Worm (Caenorhabditis elegans) whole organism, L4 larva: ENCODE results near the gene srx-46.

Experiments
- D1046.2 ChIP-seq: fragments of 200-800 bp; sonication (Bioruptor generic); IDR thresholded peaks from 2 replicates; pipeline ENCODE4 v1.3.6; 2022; ENCODE audit warnings: missing genetic modification characterization, missing compliant biosample characterization
- F10B5.3 ChIP-seq: sonication (generic microtip); optimal IDR thresholded peaks from 2 replicates; lab custom pipeline; 2016; ENCODE audit warnings: mild to moderate bottlenecking, missing genetic modification characterization, missing compliant biosample characterization
- T26A8.4 ChIP-seq: fragments of 200-800 bp; sonication (Bioruptor generic); IDR thresholded peaks from 2 replicates; pipeline ENCODE4 v1.3.6; 2022; ENCODE audit warnings: missing genetic modification characterization, missing compliant biosample characterization
- Y48G9A.11 ChIP-seq: fragments of 200-800 bp; sonication (Bioruptor generic); IDR thresholded peaks from 2 replicates; pipeline ENCODE4 v1.3.6; 2022; ENCODE audit warnings: missing genetic modification reagents, missing genetic modification characterization, missing compliant biosample characterization
- Y5F2A.4 ChIP-seq: fragments of 200-800 bp; sonication (Bioruptor generic); optimal IDR thresholded peaks from 2 replicates; lab custom pipeline; 2018; ENCODE audit warnings: mild to moderate bottlenecking, missing genetic modification characterization, missing compliant biosample characterization
- Y75B8A.6 ChIP-seq: fragments of 200-800 bp; sonication (Bioruptor generic); IDR thresholded peaks from 2 replicates; pipeline ENCODE4 v1.3.6; 2022; ENCODE audit warnings: missing genetic modification reagents, missing genetic modification characterization, missing compliant biosample characterization
- ceh-44 ChIP-seq: fragments of 200-800 bp; sonication (Bioruptor generic); IDR thresholded peaks from 2 replicates; pipeline ENCODE4 v1.3.6; 2022; ENCODE audit warnings: missing genetic modification reagents, missing genetic modification characterization, missing compliant biosample characterization
- ceh-82 ChIP-seq: sonication (generic microtip); optimal IDR thresholded peaks from 2 replicates; lab custom pipeline; 2017; ENCODE audit warnings: missing biosample characterization, missing genetic modification characterization
- ces-1 ChIP-seq: fragments of 150-350 bp; sonication (generic microtip); optimal IDR thresholded peaks from 4 replicates; lab custom pipeline; 2014; ENCODE audit warnings: missing biosample characterization, missing genetic modification reagents, missing genetic modification characterization
- ctbp-1 ChIP-seq: fragments of 200-800 bp; sonication (Bioruptor generic); IDR thresholded peaks from 2 replicates; pipeline ENCODE4 v1.3.6; 2022; ENCODE audit warnings: missing genetic modification reagents, missing genetic modification characterization, missing compliant biosample characterization
- daf-16 ChIP-seq, 3 experiments: sonication (generic microtip); optimal IDR thresholded peaks; 2 replicates each; lab custom pipeline; 2016 to 2017; ENCODE audit warnings: missing genetic modification characterization in 3 of 3, missing genetic modification reagents in 3 of 3, mild to moderate bottlenecking in 2 of 3, missing compliant biosample characterization in 2 of 3, missing biosample characterization in 1 of 3, moderate library complexity in 1 of 3
- daf-19 ChIP-seq: fragments of 200-800 bp; sonication (Bioruptor generic); conservative IDR thresholded peaks from 2 replicates; pipeline ENCODE4 v1.3.6; 2022; ENCODE audit warnings: missing genetic modification characterization, missing compliant biosample characterization
- dmd-8 ChIP-seq: fragments of 200-800 bp; sonication (Bioruptor generic); IDR thresholded peaks from 2 replicates; pipeline ENCODE4 v1.3.6; 2022; ENCODE audit warnings: missing genetic modification characterization, missing compliant biosample characterization
- dpl-1 ChIP-seq: fragments of 150-350 bp; optimal IDR thresholded peaks from 2 replicates; lab custom pipeline; 2014; ENCODE audit warnings: missing biosample characterization, missing genetic modification reagents, missing genetic modification characterization
- duxl-1 ChIP-seq: sonication (generic microtip); optimal IDR thresholded peaks from 2 replicates; lab custom pipeline; 2016; ENCODE audit warnings: mild to moderate bottlenecking, missing genetic modification characterization, moderate library complexity, missing compliant biosample characterization; ENCODE audit not compliant: poor library complexity
- dve-1 ChIP-seq: sonication (generic microtip); optimal IDR thresholded peaks from 2 replicates; lab custom pipeline; 2017; ENCODE audit warnings: antibody characterized with exemption, mild to moderate bottlenecking, missing genetic modification characterization, missing compliant biosample characterization; ENCODE audit not compliant: insufficient read depth
- fkh-10 ChIP-seq: fragments of 150-350 bp; optimal IDR thresholded peaks from 2 replicates; lab custom pipeline; 2014; ENCODE audit warnings: missing biosample characterization, missing genetic modification reagents, missing genetic modification characterization
- gei-8 ChIP-seq: fragments of 200-800 bp; sonication (Bioruptor generic); optimal IDR thresholded peaks from 2 replicates; lab custom pipeline; 2018; ENCODE audit warnings: mild to moderate bottlenecking, missing genetic modification characterization, missing compliant biosample characterization
- hif-1 ChIP-seq, 2 experiments: sonication (generic microtip); optimal IDR thresholded peaks; 2 replicates each; lab custom pipeline; 2016 to 2017; ENCODE audit warnings: missing compliant biosample characterization in 2 of 2, missing genetic modification characterization in 2 of 2, missing genetic modification reagents in 2 of 2, missing genotype in 2 of 2, mild to moderate bottlenecking in 1 of 2
- hmg-1.1 ChIP-seq: fragments of 200-800 bp; sonication (Bioruptor generic); IDR thresholded peaks from 2 replicates; pipeline ENCODE4 v1.3.6; 2022; ENCODE audit warnings: missing genetic modification reagents, missing genetic modification characterization, missing compliant biosample characterization
- lin-1 ChIP-seq: fragments of 200-800 bp; sonication (Bioruptor generic); IDR thresholded peaks from 2 replicates; pipeline ENCODE4 v1.3.6; 2022; ENCODE audit warnings: missing genetic modification reagents, missing genetic modification characterization, missing compliant biosample characterization
- lin-13 ChIP-seq: fragments of 150-350 bp; optimal IDR thresholded peaks from 2 replicates; lab custom pipeline; 2014; ENCODE audit warnings: missing biosample characterization, missing genetic modification reagents, missing genetic modification characterization
- lir-3 ChIP-seq: sonication (generic microtip); optimal IDR thresholded peaks from 2 replicates; lab custom pipeline; 2016; ENCODE audit warnings: mild to moderate bottlenecking, missing genetic modification characterization, missing compliant biosample characterization
- mdt-29 ChIP-seq: fragments of 200-800 bp; sonication (Bioruptor generic); IDR thresholded peaks from 2 replicates; pipeline ENCODE4 v1.3.6; 2022; ENCODE audit warnings: missing genetic modification reagents, missing genetic modification characterization, missing compliant biosample characterization
- mep-1 ChIP-seq: fragments of 150-350 bp; sonication (generic microtip); optimal IDR thresholded peaks from 3 replicates; lab custom pipeline; 2014; ENCODE audit warnings: missing biosample characterization, missing genetic modification characterization
- mes-2 ChIP-seq: sonication (generic microtip); optimal IDR thresholded peaks from 2 replicates; lab custom pipeline; 2016; ENCODE audit warnings: missing genotype, mild to moderate bottlenecking, missing genetic modification characterization, missing compliant biosample characterization; ENCODE audit not compliant: poor library complexity, severe bottlenecking
- mxl-2 ChIP-seq: fragments of 200-800 bp; sonication (Bioruptor generic); conservative IDR thresholded peaks from 2 replicates; pipeline ENCODE4 v1.3.6; 2022; ENCODE audit warnings: missing genetic modification reagents, missing genetic modification characterization, missing compliant biosample characterization
- mxl-3 ChIP-seq: fragments of 200-800 bp; sonication (Bioruptor generic); optimal IDR thresholded peaks from 2 replicates; lab custom pipeline; 2018; ENCODE audit warnings: mild to moderate bottlenecking, missing genetic modification characterization, missing compliant biosample characterization
- nhr-237 ChIP-seq: sonication (generic microtip); optimal IDR thresholded peaks from 2 replicates; lab custom pipeline; 2017; ENCODE audit warnings: missing biosample characterization, missing genetic modification characterization
- nhr-42 ChIP-seq: fragments of 200-800 bp; sonication (Bioruptor generic); IDR thresholded peaks from 2 replicates; pipeline ENCODE4 v1.3.6; 2022; ENCODE audit warnings: missing genetic modification characterization, missing compliant biosample characterization
- nhr-76 ChIP-seq: fragments of 150-350 bp; optimal IDR thresholded peaks from 2 replicates; lab custom pipeline; 2014; ENCODE audit warnings: missing biosample characterization, missing genetic modification characterization
- pqm-1 ChIP-seq: sonication (generic microtip); optimal IDR thresholded peaks from 2 replicates; lab custom pipeline; 2017; ENCODE audit warnings: missing biosample characterization, missing genetic modification characterization
- sdz-12 ChIP-seq: fragments of 200-800 bp; sonication (Bioruptor generic); optimal IDR thresholded peaks from 2 replicates; lab custom pipeline; 2018; ENCODE audit warnings: mild to moderate bottlenecking, missing genetic modification characterization, missing compliant biosample characterization
- tra-1 ChIP-seq: fragments of 200-800 bp; sonication (Bioruptor generic); IDR thresholded peaks from 2 replicates; pipeline ENCODE4 v1.3.6; 2022; ENCODE audit warnings: missing genetic modification reagents, missing genetic modification characterization, missing compliant biosample characterization
- unc-39 ChIP-seq: sonication (generic microtip); optimal IDR thresholded peaks from 2 replicates; lab custom pipeline; 2017; ENCODE audit warnings: missing biosample characterization, missing genetic modification characterization
- unc-62 ChIP-seq, 3 experiments: fragments of 150-350 bp in 1 of 3; sonication (generic microtip); optimal IDR thresholded peaks in 2 of 3; peaks in 1 of 3; 1 replicate in 1 of 3; 2 replicates in 2 of 3; lab custom pipeline; 2014 to 2017; ENCODE audit warnings: missing biosample characterization in 3 of 3, missing genetic modification characterization in 3 of 3, missing genetic modification reagents in 3 of 3, missing genotype in 1 of 3
- zag-1 ChIP-seq: fragments of 150-350 bp; optimal IDR thresholded peaks from 2 replicates; lab custom pipeline; 2014; ENCODE audit warnings: missing biosample characterization, missing genetic modification characterization
- zip-11 ChIP-seq: fragments of 200-800 bp; sonication (Bioruptor generic); IDR thresholded peaks from 2 replicates; pipeline ENCODE4 v1.3.6; 2022; ENCODE audit warnings: missing genetic modification characterization, missing compliant biosample characterization
- ztf-7 ChIP-seq: fragments of 150-350 bp; optimal IDR thresholded peaks from 2 replicates; lab custom pipeline; 2014; ENCODE audit warnings: missing biosample characterization, missing genetic modification characterization

srx-46 gene

DNA sequence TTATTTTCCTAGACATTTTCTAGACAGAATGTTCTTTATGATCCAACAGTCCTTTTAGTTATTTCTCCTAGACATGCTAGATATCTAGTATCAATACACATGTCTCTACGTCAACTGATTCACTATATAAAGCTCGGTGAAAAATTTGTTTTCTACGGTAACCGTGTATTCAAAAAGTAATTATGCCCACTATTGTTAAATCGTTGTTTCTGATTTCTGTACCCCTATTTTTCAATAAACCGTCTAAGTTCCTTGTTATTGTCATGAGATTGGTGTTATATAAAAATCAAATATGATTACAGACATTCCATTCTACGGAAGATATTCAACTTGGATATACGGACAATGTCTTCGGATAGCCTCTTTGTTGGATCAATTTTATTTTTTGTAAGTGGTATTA is at the start of gene srx-46:
TSS of gene srx-46 (plus strand) at position 301 of the 400 bp plus-strand sequence.
- TF ChIP-seq sdz-12, result no peak
- TF ChIP-seq zag-1 (tag; lab: Kevin White, UChicago), result no peak
- no peak for TF ChIP-seq Y48G9A.11
- no peak for TF ChIP-seq ceh-44 (GFP tag; lab: Robert Waterston, UW)
- TF ChIP-seq ceh-82 (tag; lab: Kevin White, UChicago), result no peak
- no peak for TF ChIP-seq lin-13 (GFP tag; lab: Kevin White, UChicago)
- TF ChIP-seq hmg-1.1 (GFP tag; lab: Robert Waterston, UW), result no peak
- no peak for TF ChIP-seq lin-1 (GFP tag; lab: Robert Waterston, UW)
- TF ChIP-seq dve-1 (tag; lab: Kevin White, UChicago), result no peak
- no peak for TF ChIP-seq mes-2 (tag; lab: Kevin White, UChicago)
- TF ChIP-seq pqm-1 (tag; lab: Kevin White, UChicago), result no peak
- TF ChIP-seq unc-62 (GFP tag; optimal IDR thresholded peaks at IDR 0.05 in 1 of 2; lab: Kevin White, UChicago), result no peak
- no peak for TF ChIP-seq unc-62 (tag; optimal IDR thresholded peaks at IDR 0.05; lab: Kevin White, UChicago)
- no peak for TF ChIP-seq Y75B8A.6 (GFP tag; lab: Robert Waterston, UW)
- no peak for TF ChIP-seq zip-11 (GFP tag; lab: Robert Waterston, UW)
- no peak for TF ChIP-seq hif-1 (tag; optimal IDR thresholded peaks at IDR 0.05; lab: Kevin White, UChicago)
- no peak for TF ChIP-seq D1046.2 (GFP tag; lab: Robert Waterston, UW)
- TF ChIP-seq F10B5.3 (tag; lab: Kevin White, UChicago), result no peak

DNA sequence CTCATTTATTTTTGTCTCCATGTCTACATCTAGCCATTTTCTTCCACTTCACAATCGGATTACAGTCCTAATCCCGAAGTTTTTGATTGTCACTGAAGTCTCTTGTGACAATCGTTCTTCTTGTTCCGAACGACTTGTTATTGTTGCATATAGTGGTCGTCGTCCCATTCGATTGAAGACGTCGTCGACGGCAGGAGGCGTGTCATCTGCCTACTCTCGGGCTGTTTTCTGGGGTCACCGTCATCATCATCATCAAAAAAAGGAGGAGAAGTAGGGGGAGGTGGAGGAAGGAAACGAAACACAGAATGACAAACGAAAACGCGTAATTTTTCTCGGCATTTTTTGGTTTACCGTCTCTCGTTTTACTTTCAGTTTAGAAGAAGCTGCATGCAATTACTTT is 47.9 kb upstream of the srx-46 start, which contains the start of gene F44A2.3:
TSS of gene F44A2.3 (plus strand) at position 301 of the 400 bp plus-strand sequence.
- TF ChIP-seq mxl-3 (GFP tag; lab: Kevin White, UChicago) (no peak), dve-1 (tag; lab: Kevin White, UChicago) (peak; percentile 9)

DNA sequence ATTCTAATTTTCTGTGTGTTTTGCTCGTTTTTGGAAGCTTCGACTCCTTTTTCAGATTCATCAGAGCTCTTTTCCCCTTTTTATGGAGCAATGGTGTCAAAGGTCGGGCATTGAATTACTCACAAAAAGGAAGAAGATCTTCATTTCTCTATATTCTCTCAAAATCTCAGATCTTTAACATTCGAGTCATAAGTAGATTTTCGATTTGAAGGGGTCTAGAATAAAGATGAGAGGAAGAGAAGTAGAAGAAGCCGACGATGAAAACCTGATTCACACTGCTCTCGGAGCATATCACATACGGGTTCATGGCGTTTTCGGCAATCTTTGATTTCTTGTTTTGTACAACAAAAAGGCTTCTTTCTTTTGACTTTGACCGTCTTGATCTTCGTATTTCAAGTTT is 40.7 kb upstream of the srx-46 start:
- no peak for TF ChIP-seq Y5F2A.4 (GFP tag; lab: Kevin White, UChicago)
- peak; percentile 65 for TF ChIP-seq fkh-10 (GFP tag; lab: Kevin White, UChicago)
- no peak for TF ChIP-seq daf-19 (GFP tag; lab: Robert Waterston, UW)

DNA sequence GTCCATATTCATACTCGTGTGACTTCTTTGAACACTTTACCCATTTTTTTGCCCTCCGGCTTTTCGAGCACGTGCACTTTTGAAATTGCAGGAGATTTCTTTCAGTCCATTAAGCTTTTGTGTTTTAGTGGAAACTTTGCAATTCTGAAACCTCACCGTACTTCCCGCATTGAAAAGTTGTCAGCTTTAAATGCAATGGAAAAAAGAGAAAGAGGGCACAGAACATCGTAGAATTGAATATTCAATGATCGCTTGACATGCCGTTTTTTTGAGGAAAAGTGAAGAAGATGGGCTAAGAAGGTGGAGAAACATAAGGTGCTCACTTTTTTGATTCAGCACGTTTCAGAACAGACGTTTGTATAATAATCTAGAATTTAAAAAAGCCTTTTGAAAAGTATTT is 38.6 kb upstream of the srx-46 start:
- peak in 1 of 2 experiments; percentile 96 for TF ChIP-seq unc-62 (GFP tag; optimal IDR thresholded peaks at IDR 0.05 in 1 of 2; lab: Kevin White, UChicago)
- TF ChIP-seq unc-62 (tag; optimal IDR thresholded peaks at IDR 0.05; lab: Kevin White, UChicago), result no peak
- no peak for TF ChIP-seq mdt-29 (GFP tag; lab: Robert Waterston, UW)

DNA sequence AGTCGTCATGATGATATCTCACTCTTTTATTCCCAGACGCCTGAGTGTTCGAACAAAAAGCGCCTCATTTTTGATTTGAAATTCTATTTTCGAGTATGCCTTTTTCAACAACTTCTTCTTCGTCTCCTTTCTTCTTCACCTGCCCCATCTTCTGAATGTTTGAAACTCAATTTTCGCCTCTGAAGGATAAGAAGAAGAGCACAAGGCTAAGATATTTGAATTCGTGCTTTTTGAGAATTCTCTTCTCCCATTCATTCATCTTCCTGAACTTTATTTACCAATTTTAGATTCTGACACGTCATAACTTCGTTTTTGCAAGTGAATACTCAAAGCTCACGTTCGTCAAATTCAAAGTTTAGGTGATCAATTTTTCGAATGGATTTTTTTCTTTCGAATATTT is 36.1 kb upstream of the srx-46 start:
- TF ChIP-seq ctbp-1 (GFP tag; lab: Robert Waterston, UW) (0 out of 2 replicates have a peak, but pooled peaks have one; percentile 41), mep-1 (tag; lab: Kevin White, UChicago) (no peak), fkh-10 (GFP tag; lab: Kevin White, UChicago) (peak; percentile 65)

DNA sequence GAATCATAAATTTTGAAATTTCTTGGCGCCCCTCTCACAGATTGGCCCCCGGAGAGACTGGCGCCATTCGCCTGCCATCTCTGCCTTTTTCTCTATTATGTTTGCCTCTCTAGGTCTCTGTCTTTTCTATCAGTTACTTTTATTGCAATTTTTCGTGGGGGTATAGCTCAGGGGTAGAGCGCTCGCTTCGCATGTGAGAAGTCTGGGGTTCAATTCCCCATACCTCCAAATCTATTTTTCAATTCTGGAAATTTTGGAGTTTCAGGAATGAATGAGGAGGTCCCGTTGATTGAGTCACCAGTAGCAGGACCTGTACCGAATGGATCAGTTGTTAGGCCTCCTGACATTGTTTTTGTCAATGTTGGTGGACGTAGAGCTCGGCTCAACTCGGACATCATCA is 35.0 kb upstream of the srx-46 start, which contains the start of gene kvs-3:
TSS of gene kvs-3 (plus strand) at position 266 of the 400 bp plus-strand sequence.
- TF ChIP-seq ztf-7 (peak; percentile 29), dmd-8 (GFP tag; lab: Robert Waterston, UW) (peak; percentile 99), nhr-42 (GFP tag; lab: Robert Waterston, UW) (no peak), nhr-76 (tag; lab: Kevin White, UChicago) (no peak), ceh-82 (tag; lab: Kevin White, UChicago) (no peak), unc-39 (tag; lab: Kevin White, UChicago) (no peak), T26A8.4 (GFP tag; lab: Robert Waterston, UW) (no peak; the same call in 1 of the 2 replicates), tra-1 (peak; percentile 97), Y5F2A.4 (GFP tag; lab: Kevin White, UChicago) (peak; percentile 87), daf-19 (GFP tag; lab: Robert Waterston, UW) (peak; percentile 96), dpl-1 (GFP tag; lab: Kevin White, UChicago) (peak; percentile 4), nhr-237 (no peak), Y75B8A.6 (GFP tag; lab: Robert Waterston, UW) (peak; percentile 74; the same call in 1 of the 2 replicates), daf-16 (GFP tag; optimal IDR thresholded peaks at IDR 0.05; lab: Kevin White, UChicago) (peak; percentile 48 to 85), daf-16 (tag; optimal IDR thresholded peaks at IDR 0.05; lab: Kevin White, UChicago) (no peak), gei-8 (GFP tag; lab: Kevin White, UChicago) (peak; percentile 89), ces-1 (GFP tag; lab: Kevin White, UChicago) (no peak), duxl-1 (tag; lab: Kevin White, UChicago) (no peak), lir-3 (peak; percentile 69), sdz-12 (peak; percentile 44), mxl-2 (GFP tag; lab: Robert Waterston, UW) (peak; percentile 87)
